Worm (Caenorhabditis elegans): ENCODE results near the gene ZK287.4.

- TF ChIP-seq F22D6.2 (tag; optimal IDR thresholded peaks at IDR 0.05) = no peak
- TF ChIP-seq nhr-80 (tag; optimal IDR thresholded peaks at IDR 0.05) = peak; percentile 10
- no peak for TF ChIP-seq hlh-26 (GFP tag; conservative IDR thresholded peaks at IDR 0.05)
- TF ChIP-seq ets-4 (GFP tag; optimal IDR thresholded peaks at IDR 0.05) = no peak
- no peak for TF ChIP-seq pha-4 (tag; optimal IDR thresholded peaks at IDR 0.05)
- no peak for TF ChIP-seq T07F8.4 (tag; optimal IDR thresholded peaks at IDR 0.05)
- TF ChIP-seq snpc-4 (GFP tag; optimal IDR thresholded peaks at IDR 0.05) = no peak
- TF ChIP-seq snpc-4 (tag; optimal IDR thresholded peaks at IDR 0.05) = no peak
- TF ChIP-seq tbx-9 (tag; optimal IDR thresholded peaks at IDR 0.05; ENCODE audit: borderline replicate concordance) = no peak
- no peak for TF ChIP-seq F37B4.10 (GFP tag; IDR thresholded peaks at IDR 0.05)
These were observed 16.4 kb upstream of the ZK287.4 start for ce11 chrV:9701861-9702260.

Measured in whole organism, young adult.